Worm (Caenorhabditis elegans) whole organism, L1 larva: ENCODE data around the gene F46G11.6.
A peak's percentile ranks its signal among the peaks of the same experiment; 100 is the strongest.

ENCODE experiments used
- C16A3.4 ChIP-seq: fragments of 150-350 bp; optimal IDR thresholded peaks from 2 replicates; lab custom pipeline; 2014; ENCODE audit warnings: missing biosample characterization, missing genetic modification characterization
- C34B4.2 ChIP-seq: sonication (generic microtip); optimal IDR thresholded peaks from 2 replicates; lab custom pipeline; 2017; ENCODE audit warnings: mild to moderate bottlenecking, missing genetic modification characterization, missing compliant biosample characterization
- F16B12.6 ChIP-seq: fragments of 150-350 bp; optimal IDR thresholded peaks from 2 replicates; lab custom pipeline; 2014; ENCODE audit warnings: missing biosample characterization, missing genetic modification characterization
- aly-2 ChIP-seq: fragments of 150-350 bp; optimal IDR thresholded peaks from 2 replicates; lab custom pipeline; 2014; ENCODE audit warnings: missing biosample characterization, missing genetic modification characterization
- ama-1 ChIP-seq: fragments of 150-350 bp; optimal IDR thresholded peaks from 2 replicates; lab custom pipeline; 2014
- blmp-1 ChIP-seq: fragments of 150-350 bp; optimal IDR thresholded peaks from 2 replicates; lab custom pipeline; 2014; ENCODE audit warnings: missing biosample characterization, missing genetic modification characterization
- ceh-8 ChIP-seq: fragments of 200-800 bp; sonication (Bioruptor generic); optimal IDR thresholded peaks from 2 replicates; lab custom pipeline; 2018; ENCODE audit warnings: mild to moderate bottlenecking, missing genetic modification characterization, moderate library complexity, missing compliant biosample characterization
- ceh-82 ChIP-seq, 3 experiments: fragments of 150-350 bp in 1 of 3; sonication (generic microtip) in 2 of 3; optimal IDR thresholded peaks; 2 replicates each; lab custom pipeline; 2014 to 2017; ENCODE audit warnings: missing biosample characterization in 3 of 3, missing genetic modification characterization in 3 of 3
- ceh-88 ChIP-seq: fragments of 200-800 bp; sonication (Bioruptor generic); IDR thresholded peaks from 2 replicates; pipeline ENCODE4 v1.3.6; 2022; ENCODE audit warnings: missing genetic modification characterization, missing compliant biosample characterization
- ceh-90 ChIP-seq: sonication (generic microtip); optimal IDR thresholded peaks from 2 replicates; lab custom pipeline; 2016; ENCODE audit warnings: missing genetic modification characterization, missing compliant biosample characterization
- ces-1 ChIP-seq: fragments of 150-350 bp; optimal IDR thresholded peaks from 2 replicates; lab custom pipeline; 2014; ENCODE audit warnings: missing biosample characterization, missing genetic modification reagents, missing genetic modification characterization
- efl-1 ChIP-seq, 4 experiments: fragments of 150-350 bp; optimal IDR thresholded peaks in 3 of 4; peaks in 1 of 4; 1 replicate in 1 of 4; 2 replicates in 3 of 4; lab custom pipeline; 2014; ENCODE audit warnings: missing biosample characterization in 2 of 4, missing genetic modification characterization in 2 of 4, missing genetic modification reagents in 2 of 4
- efl-3 ChIP-seq: fragments of 200-800 bp; sonication (Bioruptor generic); optimal IDR thresholded peaks from 2 replicates; lab custom pipeline; 2018; ENCODE audit warnings: mild to moderate bottlenecking, missing genetic modification characterization, missing compliant biosample characterization
- elt-2 ChIP-seq: sonication (generic microtip); optimal IDR thresholded peaks from 2 replicates; lab custom pipeline; 2016; ENCODE audit warnings: missing genetic modification characterization, mild to moderate bottlenecking, inconsistent platforms, missing compliant biosample characterization, missing genetic modification reagents
- elt-3 ChIP-seq, 6 experiments: fragments of 150-350 bp in 1 of 6; sonication (generic microtip); optimal IDR thresholded peaks; 2 replicates each; lab custom pipeline; 2017 to 2018; ENCODE audit warnings: missing biosample characterization in 6 of 6, missing genetic modification characterization in 6 of 6, inconsistent platforms in 1 of 6
- fkh-4 ChIP-seq: sonication (generic microtip); optimal IDR thresholded peaks from 2 replicates; lab custom pipeline; 2016; ENCODE audit warnings: missing compliant biosample characterization, missing genetic modification characterization, borderline replicate concordance
- fkh-8 ChIP-seq: sonication (generic microtip); optimal IDR thresholded peaks from 2 replicates; lab custom pipeline; 2016; ENCODE audit warnings: mild to moderate bottlenecking, missing genetic modification characterization, missing compliant biosample characterization
- grh-1 ChIP-seq: fragments of 200-800 bp; sonication (Bioruptor generic); IDR thresholded peaks from 2 replicates; pipeline ENCODE4 v1.3.6; 2022; ENCODE audit warnings: missing genetic modification reagents, missing genetic modification characterization, missing compliant biosample characterization
- hlh-17 ChIP-seq: fragments of 200-800 bp; sonication (Bioruptor generic); optimal IDR thresholded peaks from 2 replicates; lab custom pipeline; 2018; ENCODE audit warnings: missing genetic modification characterization, mild to moderate bottlenecking, missing compliant biosample characterization, moderate library complexity, borderline replicate concordance
- hpl-2 ChIP-seq: fragments of 150-350 bp; optimal IDR thresholded peaks from 2 replicates; lab custom pipeline; 2014; ENCODE audit warnings: missing biosample characterization, missing genetic modification reagents, missing genetic modification characterization
- irx-1 ChIP-seq: sonication (generic microtip); optimal IDR thresholded peaks from 2 replicates; lab custom pipeline; 2016; ENCODE audit warnings: missing genetic modification characterization, missing compliant biosample characterization
- lin-14 ChIP-seq: fragments of 200-800 bp; sonication (Bioruptor generic); optimal IDR thresholded peaks from 2 replicates; lab custom pipeline; 2018; ENCODE audit warnings: mild to moderate bottlenecking, missing genetic modification characterization, moderate library complexity, missing compliant biosample characterization
- lin-35 ChIP-seq, 2 experiments: fragments of 150-350 bp; optimal IDR thresholded peaks; 2 replicates each; lab custom pipeline; 2014; ENCODE audit warnings: missing biosample characterization in 2 of 2, missing genetic modification characterization in 2 of 2, missing genetic modification reagents in 2 of 2
- lin-39 ChIP-seq: fragments of 150-350 bp; optimal IDR thresholded peaks from 2 replicates; lab custom pipeline; 2014; ENCODE audit warnings: missing biosample characterization, missing genetic modification reagents, missing genetic modification characterization
- lir-3 ChIP-seq: sonication (generic microtip); optimal IDR thresholded peaks from 2 replicates; lab custom pipeline; 2016; ENCODE audit warnings: mild to moderate bottlenecking, missing genetic modification characterization, moderate library complexity, missing compliant biosample characterization; ENCODE audit not compliant: poor library complexity
- lsy-2 ChIP-seq, 2 experiments: fragments of 150-350 bp; optimal IDR thresholded peaks; 2 replicates each; lab custom pipeline; 2014; ENCODE audit warnings: missing biosample characterization in 2 of 2, missing genetic modification characterization in 2 of 2
- mab-9 ChIP-seq: fragments of 200-800 bp; sonication (Bioruptor generic); IDR thresholded peaks from 2 replicates; pipeline ENCODE4 v1.3.6; 2022; ENCODE audit warnings: missing genetic modification reagents, missing genetic modification characterization, missing compliant biosample characterization
- mdl-1 ChIP-seq, 2 experiments: fragments of 150-350 bp; optimal IDR thresholded peaks; 2 replicates each; lab custom pipeline; 2014 to 2017; ENCODE audit warnings: missing biosample characterization in 2 of 2, missing genetic modification characterization in 2 of 2, inconsistent platforms in 1 of 2
- nhr-19 ChIP-seq: fragments of 200-800 bp; sonication (Bioruptor generic); conservative IDR thresholded peaks from 2 replicates; pipeline ENCODE4 v1.3.6; 2022; ENCODE audit warnings: missing genetic modification characterization, missing compliant biosample characterization
- nhr-28 ChIP-seq: fragments of 150-350 bp; optimal IDR thresholded peaks from 2 replicates; lab custom pipeline; 2014; ENCODE audit warnings: missing biosample characterization, missing genetic modification characterization
- nhr-47 ChIP-seq: sonication (generic microtip); optimal IDR thresholded peaks from 2 replicates; lab custom pipeline; 2016; ENCODE audit warnings: mild to moderate bottlenecking, missing genetic modification characterization, moderate library complexity, missing compliant biosample characterization
- nhr-71 ChIP-seq: sonication (generic microtip); optimal IDR thresholded peaks from 2 replicates; lab custom pipeline; 2016; ENCODE audit warnings: mild to moderate bottlenecking, missing genetic modification characterization, moderate library complexity, missing compliant biosample characterization
- nhr-76 ChIP-seq: sonication (generic microtip); optimal IDR thresholded peaks from 2 replicates; lab custom pipeline; 2017; ENCODE audit warnings: missing biosample characterization, missing genetic modification characterization
- nhr-84 ChIP-seq: sonication (generic microtip); optimal IDR thresholded peaks from 2 replicates; lab custom pipeline; 2017; ENCODE audit warnings: missing biosample characterization, missing genetic modification characterization
- nhr-85 ChIP-seq: sonication (generic microtip); peaks from one replicate; lab custom pipeline; 2016; ENCODE audit warnings: missing genetic modification characterization, inconsistent platforms, missing compliant biosample characterization
- nhr-90 ChIP-seq: sonication (generic microtip); optimal IDR thresholded peaks from 2 replicates; lab custom pipeline; 2016; ENCODE audit warnings: mild to moderate bottlenecking, missing genetic modification characterization, missing compliant biosample characterization; ENCODE audit not compliant: poor library complexity
- pag-3 ChIP-seq: sonication (generic microtip); optimal IDR thresholded peaks from 2 replicates; lab custom pipeline; 2017; ENCODE audit warnings: missing genetic modification characterization, mild to moderate bottlenecking, missing compliant biosample characterization, antibody characterized with exemption, borderline replicate concordance; ENCODE audit not compliant: insufficient read depth
- pqm-1 ChIP-seq: sonication (generic microtip); optimal IDR thresholded peaks from 3 replicates; lab custom pipeline; 2017; ENCODE audit warnings: missing biosample characterization, missing genetic modification characterization
- rnt-1 ChIP-seq: sonication (generic microtip); optimal IDR thresholded peaks from 2 replicates; lab custom pipeline; 2016; ENCODE audit warnings: mild to moderate bottlenecking, missing genetic modification characterization, moderate library complexity, missing compliant biosample characterization
- sox-4 ChIP-seq: sonication (generic microtip); optimal IDR thresholded peaks from 2 replicates; lab custom pipeline; 2016; ENCODE audit warnings: missing genetic modification characterization, missing compliant biosample characterization
- vab-15 ChIP-seq: sonication (generic microtip); optimal IDR thresholded peaks from 2 replicates; lab custom pipeline; 2017; ENCODE audit warnings: missing genotype, mild to moderate bottlenecking, missing genetic modification characterization, missing compliant biosample characterization
- xbp-1 ChIP-seq: sonication (generic microtip); optimal IDR thresholded peaks from 2 replicates; lab custom pipeline; 2016; ENCODE audit warnings: missing genetic modification characterization, missing compliant biosample characterization
- zip-4 ChIP-seq: fragments of 200-800 bp; sonication (Bioruptor generic); optimal IDR thresholded peaks from 2 replicates; lab custom pipeline; 2018; ENCODE audit warnings: mild to moderate bottlenecking, missing genetic modification characterization, moderate library complexity, missing compliant biosample characterization

F46G11.6 gene

DNA sequence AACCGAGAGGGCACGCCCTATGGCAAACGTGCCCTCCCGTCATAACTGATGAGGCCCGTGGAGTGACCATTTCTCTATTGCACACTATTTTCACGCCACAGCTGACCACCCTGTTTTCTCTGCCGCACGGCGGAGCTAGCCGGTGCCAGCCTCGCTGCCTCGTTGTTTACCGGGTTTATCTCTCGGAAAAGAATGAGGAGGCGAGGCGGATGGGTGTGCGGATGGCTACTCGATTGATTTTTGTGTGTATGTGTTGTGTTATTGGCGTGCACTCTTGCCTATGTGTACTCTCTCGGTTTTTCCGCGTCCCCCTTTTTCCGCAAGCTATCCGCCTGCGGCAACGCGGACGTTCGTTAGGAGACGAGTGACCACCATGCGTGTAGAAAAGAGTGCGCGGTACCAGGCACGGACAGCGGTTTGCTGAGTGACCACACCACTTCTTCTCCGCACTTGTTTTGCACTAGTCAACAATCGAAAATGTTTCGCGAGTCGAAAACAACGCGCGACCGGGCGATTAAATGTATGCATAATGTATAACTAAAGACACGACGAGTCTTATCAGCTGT, 25.8 kb downstream of the F46G11.6 start (continued):
- TF ChIP-seq lin-35 (GFP tag; optimal IDR thresholded peaks at IDR 0.05; lab: Kevin White, UChicago) (peak in 1 of 2 experiments; percentile 22), nhr-76 (tag; lab: Kevin White, UChicago) (no peak), C34B4.2 (tag; lab: Kevin White, UChicago) (no peak), efl-3 (GFP tag; lab: Kevin White, UChicago) (peak; percentile 29), aly-2 (tag; lab: Kevin White, UChicago) (no peak), hpl-2 (GFP tag; lab: Kevin White, UChicago) (no peak), elt-3 (tag; optimal IDR thresholded peaks at IDR 0.05; lab: Kevin White, UChicago) (no peak), blmp-1 (tag; lab: Kevin White, UChicago) (peak; percentile 38), lin-39 (no peak), mab-9 (GFP tag; lab: Robert Waterston, UW) (no peak)
- TF ChIP-seq, all 84 proteins: peak for 28

DNA sequence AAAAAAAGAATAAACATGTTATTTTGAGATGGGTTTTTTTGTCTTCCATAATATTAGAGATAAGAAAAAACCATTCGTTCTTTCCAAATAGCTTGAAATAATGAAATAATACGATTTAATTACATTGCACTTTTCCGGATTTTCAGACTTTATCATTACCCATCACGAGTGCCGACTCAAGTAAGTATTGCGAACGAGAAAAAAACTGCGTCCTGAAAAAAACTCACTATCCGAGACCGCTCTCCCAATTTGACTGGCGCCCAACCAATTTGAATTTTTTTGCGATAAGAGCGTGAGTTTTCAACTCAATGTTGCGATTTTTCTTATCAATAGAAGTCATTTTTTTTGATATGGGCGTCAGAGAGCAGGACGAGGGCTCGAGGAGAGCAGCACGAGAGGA, 26.7 kb downstream of the F46G11.6 start:
- TF ChIP-seq lsy-2 (tag; optimal IDR thresholded peaks at IDR 0.05; lab: Kevin White, UChicago) (no peak), elt-2 (tag; lab: Kevin White, UChicago) (peak; percentile 83), blmp-1 (tag; lab: Kevin White, UChicago) (no peak), irx-1 (tag; lab: Kevin White, UChicago) (no peak), grh-1 (GFP tag; lab: Robert Waterston, UW) (no peak), pqm-1 (tag; lab: Kevin White, UChicago) (no peak)
- TF ChIP-seq, all 84 proteins: peak for 1

DNA sequence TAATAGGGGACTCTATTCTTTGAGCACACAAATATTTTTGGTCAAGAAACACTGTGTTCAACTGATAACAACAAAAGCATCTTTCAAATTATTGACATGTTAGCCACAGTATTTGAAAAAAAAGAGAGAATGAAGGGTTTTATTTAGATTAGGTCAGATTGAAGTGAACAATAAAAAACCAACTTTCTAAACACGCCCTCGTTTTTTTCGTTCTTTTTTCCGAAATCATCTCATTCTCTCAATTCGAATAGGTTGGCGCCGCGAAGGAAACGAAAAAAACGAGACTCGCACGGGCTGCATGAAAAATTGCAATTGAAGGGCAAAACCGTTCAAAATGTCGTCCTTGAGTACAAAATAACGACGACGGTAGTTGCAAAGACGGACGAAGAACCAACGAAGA, 28.0 kb downstream of the F46G11.6 start:
- no peak for TF ChIP-seq mab-9 (GFP tag; lab: Robert Waterston, UW)
- no peak for TF ChIP-seq ama-1 (lab: Kevin White, UChicago)
- no peak for TF ChIP-seq hlh-17 (GFP tag; lab: Kevin White, UChicago)
- peak; percentile 62 for TF ChIP-seq blmp-1 (tag; lab: Kevin White, UChicago)
- no peak for TF ChIP-seq lin-35 (GFP tag; optimal IDR thresholded peaks at IDR 0.05; lab: Kevin White, UChicago)
- no peak for TF ChIP-seq mdl-1 (tag; optimal IDR thresholded peaks at IDR 0.05; lab: Kevin White, UChicago)
- no peak for TF ChIP-seq efl-3 (GFP tag; lab: Kevin White, UChicago)
- TF ChIP-seq rnt-1 (tag; lab: Kevin White, UChicago), result no peak
- no peak for TF ChIP-seq elt-3 (tag; optimal IDR thresholded peaks at IDR 0.05; lab: Kevin White, UChicago)
- TF ChIP-seq lin-14 (GFP tag; lab: Kevin White, UChicago), result peak; percentile 70
- TF ChIP-seq nhr-19 (GFP tag; lab: Robert Waterston, UW), result no peak
- no peak for TF ChIP-seq lir-3
- no peak for TF ChIP-seq ceh-88 (GFP tag; lab: Robert Waterston, UW)
- no peak for TF ChIP-seq sox-4
- peak; percentile 84 for TF ChIP-seq nhr-85

DNA sequence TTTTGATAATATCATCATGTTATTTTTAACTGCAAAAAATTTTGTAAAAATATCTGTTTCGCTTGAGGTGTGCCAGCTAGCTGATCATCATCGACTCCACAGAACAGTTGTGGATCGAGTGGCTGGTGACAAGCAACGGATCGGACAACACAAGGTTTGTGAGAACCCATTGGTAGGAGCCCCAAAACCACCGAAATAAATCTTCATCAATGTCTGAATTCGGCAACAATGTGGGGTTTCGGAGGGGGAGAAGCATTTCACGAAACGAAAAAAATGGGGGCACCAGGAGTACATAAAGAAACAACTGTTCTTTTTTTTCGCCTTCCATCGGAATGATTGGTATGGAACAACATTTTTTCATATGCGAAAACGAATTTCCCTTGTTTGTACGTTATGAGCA, 29.1 kb downstream of the F46G11.6 start:
- TF ChIP-seq grh-1 (GFP tag; lab: Robert Waterston, UW), result no peak
- no peak for TF ChIP-seq nhr-90
- TF ChIP-seq pag-3 (tag; lab: Kevin White, UChicago), result no peak
- peak; percentile 31 for TF ChIP-seq lin-14 (GFP tag; lab: Kevin White, UChicago)
- peak; percentile 49 for TF ChIP-seq nhr-71 (tag; lab: Kevin White, UChicago)
- peak; percentile 64 for TF ChIP-seq rnt-1 (tag; lab: Kevin White, UChicago)
- no peak for TF ChIP-seq vab-15
- no peak for TF ChIP-seq zip-4 (GFP tag; lab: Kevin White, UChicago)
- no peak for TF ChIP-seq nhr-84
- TF ChIP-seq ces-1 (GFP tag; lab: Kevin White, UChicago), result no peak

DNA sequence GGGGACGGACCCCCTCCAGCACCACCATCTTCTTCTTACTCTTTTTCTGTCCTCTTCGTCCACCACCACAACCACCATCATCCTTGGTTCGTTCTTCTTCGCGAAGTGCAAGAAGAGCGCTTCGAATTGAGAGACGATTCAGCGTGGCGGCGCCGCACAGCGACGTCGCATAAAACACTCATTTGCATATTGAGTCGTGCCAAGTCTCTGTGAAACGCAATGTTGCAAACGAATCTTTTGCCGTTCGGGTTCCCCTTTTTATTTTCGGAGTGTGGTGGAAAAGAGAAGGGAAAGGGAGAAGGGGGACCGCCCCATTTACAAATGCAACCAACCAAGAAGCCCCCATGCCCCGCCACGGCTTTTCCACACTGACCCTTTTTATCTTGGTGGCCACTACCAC, 30.1 kb downstream of the F46G11.6 start:
- TF ChIP-seq zip-4 (GFP tag; lab: Kevin White, UChicago), result no peak
- TF ChIP-seq fkh-8, result no peak
- TF ChIP-seq ceh-8 (GFP tag; lab: Kevin White, UChicago), result no peak
- TF ChIP-seq lin-14 (GFP tag; lab: Kevin White, UChicago), result peak; percentile 64
- TF ChIP-seq vab-15, result no peak
- TF ChIP-seq efl-1 (optimal IDR thresholded peaks at IDR 0.05; lab: Kevin White, UChicago), result no peak
- TF ChIP-seq efl-1 (GFP tag; optimal IDR thresholded peaks at IDR 0.05 in 1 of 2; lab: Kevin White, UChicago), result peak in 1 of 2 experiments; percentile 36
- no peak for TF ChIP-seq C16A3.4
- peak; percentile 3 for TF ChIP-seq xbp-1 (tag; lab: Kevin White, UChicago)
- no peak for TF ChIP-seq nhr-28 (tag; lab: Kevin White, UChicago)
- no peak for TF ChIP-seq F16B12.6 (tag; lab: Kevin White, UChicago)
- TF ChIP-seq ceh-82 (tag; optimal IDR thresholded peaks at IDR 0.05; lab: Kevin White, UChicago), result peak in 1 of 3 experiments; percentile 13
- TF ChIP-seq fkh-4 (tag; lab: Kevin White, UChicago), result no peak
- no peak for TF ChIP-seq ceh-90 (tag; lab: Kevin White, UChicago)
- peak; percentile 12 for TF ChIP-seq nhr-47 (tag; lab: Kevin White, UChicago)
